Fruit fly (Drosophila melanogaster) whole organism, embryonic: ENCODE data around the gene Irk1.

ENCODE experiments used
- Asciz ChIP-seq: fragments of 200-800 bp; sonication (Bioruptor generic); optimal IDR thresholded peaks from 2 replicates; lab custom pipeline; 2017; ENCODE audit warnings: missing biosample characterization, mild to moderate bottlenecking, missing genetic modification characterization, missing genetic modification reagents
- B-H2 ChIP-seq: fragments of 200-800 bp; sonication (Bioruptor generic); optimal IDR thresholded peaks from 2 replicates; lab custom pipeline; 2018; ENCODE audit warnings: missing biosample characterization, mild to moderate bottlenecking, missing genetic modification characterization
- Bdp1 ChIP-seq: fragments of 200-800 bp; sonication (Bioruptor generic); optimal IDR thresholded peaks from 3 replicates; lab custom pipeline; 2016; ENCODE audit warnings: missing biosample characterization, missing genetic modification characterization
- CG10209 ChIP-seq: fragments of 200-800 bp; sonication (Bioruptor generic); optimal IDR thresholded peaks from 3 replicates; lab custom pipeline; 2017; ENCODE audit warnings: missing biosample characterization, mild to moderate bottlenecking, missing genetic modification characterization, missing genetic modification reagents
- CG10366 ChIP-seq: fragments of 200-800 bp; sonication (Bioruptor generic); IDR thresholded peaks from 2 replicates; pipeline ENCODE4 v1.3.6; 2022; ENCODE audit warnings: missing biosample characterization, missing genetic modification characterization
- CG11560 ChIP-seq: fragments of 200-800 bp; sonication (Bioruptor generic); IDR thresholded peaks from 3 replicates; pipeline ENCODE4 v1.3.6; 2022; ENCODE audit warnings: missing biosample characterization, missing genetic modification characterization
- CG11723 ChIP-seq: fragments of 200-800 bp; sonication (Bioruptor generic); optimal IDR thresholded peaks from 2 replicates; lab custom pipeline; 2017; ENCODE audit warnings: missing biosample characterization, mild to moderate bottlenecking, missing genetic modification characterization
- CG14050 ChIP-seq: fragments of 200-800 bp; sonication (Bioruptor generic); IDR thresholded peaks from 3 replicates; pipeline ENCODE4 v1.3.6; 2022; ENCODE audit warnings: missing biosample characterization, missing genetic modification characterization
- CG15601 ChIP-seq: fragments of 200-800 bp; sonication (Bioruptor generic); optimal IDR thresholded peaks from 3 replicates; lab custom pipeline; 2019; ENCODE audit warnings: missing biosample characterization, mild to moderate bottlenecking, missing genetic modification characterization, moderate library complexity
- CG15696 ChIP-seq: fragments of 200-800 bp; sonication (Bioruptor generic); optimal IDR thresholded peaks from 2 replicates; lab custom pipeline; 2019; ENCODE audit warnings: missing biosample characterization, mild to moderate bottlenecking, missing genetic modification characterization, moderate library complexity
- CG17568 ChIP-seq: fragments of 200-800 bp; sonication (Bioruptor generic); optimal IDR thresholded peaks from 2 replicates; lab custom pipeline; 2018; ENCODE audit warnings: missing biosample characterization, mild to moderate bottlenecking, missing genetic modification characterization, moderate library complexity
- CG1832 ChIP-seq: fragments of 200-800 bp; sonication (Bioruptor generic); optimal IDR thresholded peaks from 2 replicates; lab custom pipeline; 2017; ENCODE audit warnings: missing biosample characterization, mild to moderate bottlenecking, missing genetic modification characterization, inconsistent platforms
- CG30431 ChIP-seq: fragments of 200-800 bp; sonication (Bioruptor generic); optimal IDR thresholded peaks from 2 replicates; lab custom pipeline; 2017; ENCODE audit warnings: missing biosample characterization, missing genetic modification characterization
- CG31224 ChIP-seq: fragments of 200-800 bp; sonication (Bioruptor generic); IDR thresholded peaks from 2 replicates; pipeline ENCODE4 v1.3.6; 2022; ENCODE audit warnings: missing biosample characterization, missing genetic modification characterization
- CG4707 ChIP-seq: fragments of 200-800 bp; sonication (Bioruptor generic); optimal IDR thresholded peaks from 2 replicates; lab custom pipeline; 2018; ENCODE audit warnings: missing biosample characterization, mild to moderate bottlenecking, missing genetic modification characterization, moderate library complexity
- CG5953 ChIP-seq: fragments of 200-800 bp; sonication (Bioruptor generic); IDR thresholded peaks from 2 replicates; pipeline ENCODE4 v1.3.6; 2022; ENCODE audit warnings: missing biosample characterization, missing genetic modification characterization
- CG7372 ChIP-seq: fragments of 200-800 bp; sonication (Bioruptor generic); IDR thresholded peaks from 2 replicates; pipeline ENCODE4 v1.3.6; 2022; ENCODE audit warnings: missing biosample characterization, missing genetic modification characterization
- Deaf1 ChIP-seq: fragments of 200-800 bp; optimal IDR thresholded peaks from 3 replicates; lab custom pipeline; 2019; ENCODE audit warnings: missing biosample characterization, mild to moderate bottlenecking, missing genetic modification characterization, moderate library complexity
- HLH3B ChIP-seq: fragments of 200-800 bp; sonication (Bioruptor generic); IDR thresholded peaks from 2 replicates; pipeline ENCODE4 v1.3.6; 2022; ENCODE audit warnings: missing biosample characterization, missing genetic modification characterization
- HLHmδ ChIP-seq: fragments of 200-800 bp; sonication (Bioruptor generic); optimal IDR thresholded peaks from 2 replicates; lab custom pipeline; 2018; ENCODE audit warnings: missing biosample characterization, mild to moderate bottlenecking, missing genetic modification characterization, moderate library complexity
- Hr51 ChIP-seq, 2 experiments: fragments of 200-800 bp; sonication (Bioruptor generic); optimal IDR thresholded peaks; 2 replicates in 1 of 2; 3 replicates in 1 of 2; lab custom pipeline; 2016 to 2018; ENCODE audit warnings: missing biosample characterization in 2 of 2, missing genetic modification characterization in 2 of 2, mild to moderate bottlenecking in 1 of 2, moderate library complexity in 1 of 2
- Lim3 ChIP-seq: fragments of 200-800 bp; sonication (Bioruptor generic); IDR thresholded peaks from 2 replicates; pipeline ENCODE4 v1.3.6; 2022; ENCODE audit warnings: missing biosample characterization, missing genetic modification characterization
- Nf-YC ChIP-seq: fragments of 200-800 bp; optimal IDR thresholded peaks from 3 replicates; lab custom pipeline; 2019; ENCODE audit warnings: missing biosample characterization, mild to moderate bottlenecking, missing genetic modification characterization, moderate library complexity
- Side ChIP-seq: fragments of 200-800 bp; sonication (Bioruptor generic); optimal IDR thresholded peaks from 2 replicates; lab custom pipeline; 2016; ENCODE audit warnings: missing biosample characterization, missing genetic modification characterization
- TFAM ChIP-seq: fragments of 200-800 bp; sonication (Bioruptor generic); optimal IDR thresholded peaks from 2 replicates; lab custom pipeline; 2017; ENCODE audit warnings: missing biosample characterization, missing genetic modification characterization, inconsistent platforms
- Trl ChIP-seq, 3 experiments: fragments of >200 bp in 2 of 3; fragments of 200-800 bp in 1 of 3; sonication (Bioruptor generic) in 1 of 3; optimal IDR thresholded peaks; 2 replicates in 1 of 3; 3 replicates in 2 of 3; lab custom pipeline; 2016 to 2017; ENCODE audit warnings: missing biosample characterization in 1 of 3, missing genetic modification characterization in 1 of 3
- Xbp1 ChIP-seq: fragments of 200-800 bp; sonication (Bioruptor generic); optimal IDR thresholded peaks from 3 replicates; lab custom pipeline; 2016; ENCODE audit warnings: missing biosample characterization, mild to moderate bottlenecking, missing genetic modification characterization
- bigmax ChIP-seq: fragments of 200-800 bp; sonication (Bioruptor generic); optimal IDR thresholded peaks from 2 replicates; lab custom pipeline; 2018; ENCODE audit warnings: missing biosample characterization, mild to moderate bottlenecking, missing genetic modification characterization
- cas ChIP-seq: fragments of 200-800 bp; sonication (Bioruptor generic); IDR thresholded peaks from 2 replicates; pipeline ENCODE4 v1.3.6; 2022; ENCODE audit warnings: missing biosample characterization, missing genetic modification characterization
- caup ChIP-seq: fragments of 200-800 bp; sonication (Bioruptor generic); optimal IDR thresholded peaks from 3 replicates; lab custom pipeline; 2017; ENCODE audit warnings: missing biosample characterization, mild to moderate bottlenecking, missing genetic modification characterization, moderate library complexity; ENCODE audit not compliant: severe bottlenecking
- da ChIP-seq: fragments of 200-800 bp; sonication (Bioruptor generic); optimal IDR thresholded peaks from 2 replicates; lab custom pipeline; 2016; ENCODE audit warnings: missing biosample characterization, missing genetic modification characterization
- dati ChIP-seq: fragments of 200-800 bp; sonication (Bioruptor generic); IDR thresholded peaks from 2 replicates; pipeline ENCODE4 v1.3.6; 2022; ENCODE audit warnings: missing biosample characterization, missing genetic modification characterization
- dmrt99B ChIP-seq: fragments of 200-800 bp; sonication (Bioruptor generic); optimal IDR thresholded peaks from 2 replicates; lab custom pipeline; 2018; ENCODE audit warnings: missing biosample characterization, mild to moderate bottlenecking, missing genetic modification characterization, moderate library complexity
- esg ChIP-seq: fragments of 200-800 bp; sonication (Bioruptor generic); conservative IDR thresholded peaks from 2 replicates; pipeline ENCODE4 v1.3.6; 2022; ENCODE audit warnings: missing biosample characterization, missing genetic modification characterization
- fd102C ChIP-seq: fragments of 200-800 bp; sonication (Bioruptor generic); optimal IDR thresholded peaks from 2 replicates; lab custom pipeline; 2018; ENCODE audit warnings: missing biosample characterization, mild to moderate bottlenecking, missing genetic modification characterization, moderate library complexity
- fd96Cb ChIP-seq: fragments of 200-800 bp; sonication (Bioruptor generic); optimal IDR thresholded peaks from 2 replicates; lab custom pipeline; 2018; ENCODE audit warnings: missing biosample characterization, mild to moderate bottlenecking, missing genetic modification characterization, moderate library complexity
- grau ChIP-seq: fragments of 200-800 bp; optimal IDR thresholded peaks from 3 replicates; lab custom pipeline; 2019; ENCODE audit warnings: missing biosample characterization, mild to moderate bottlenecking, missing genetic modification characterization, moderate library complexity
- gsb-n ChIP-seq: fragments of 200-800 bp; sonication (Bioruptor generic); optimal IDR thresholded peaks from 3 replicates; lab custom pipeline; 2018; ENCODE audit warnings: missing biosample characterization, mild to moderate bottlenecking, missing genetic modification characterization
- nau ChIP-seq: fragments of 200-800 bp; sonication (Bioruptor generic); optimal IDR thresholded peaks from 3 replicates; lab custom pipeline; 2017; ENCODE audit warnings: missing biosample characterization, mild to moderate bottlenecking, missing genetic modification characterization, missing genetic modification reagents
- pan ChIP-seq, 4 experiments: fragments of >200 bp in 3 of 4; fragments of 200-800 bp in 1 of 4; sonication (Bioruptor generic) in 1 of 4; optimal IDR thresholded peaks in 3 of 4; IDR thresholded peaks in 1 of 4; 2 replicates each; pipeline versions ENCODE4 v1.3.6 to Lab custom; 2017 to 2022; ENCODE audit warnings: missing biosample characterization in 2 of 4, missing genetic modification characterization in 2 of 4, mixed read lengths in 1 of 4
- pfk ChIP-seq: fragments of 200-800 bp; sonication (Bioruptor generic); optimal IDR thresholded peaks from 2 replicates; lab custom pipeline; 2018; ENCODE audit warnings: missing biosample characterization, mild to moderate bottlenecking, missing genetic modification characterization, moderate library complexity
- rib ChIP-seq: fragments of 200-800 bp; sonication (Bioruptor generic); IDR thresholded peaks from 2 replicates; pipeline ENCODE4 v1.3.6; 2022; ENCODE audit warnings: missing biosample characterization, missing genetic modification characterization
- schlank ChIP-seq: fragments of 200-800 bp; sonication (Bioruptor generic); optimal IDR thresholded peaks from 2 replicates; lab custom pipeline; 2018; ENCODE audit warnings: missing biosample characterization, mild to moderate bottlenecking, missing genetic modification characterization
- sima ChIP-seq: fragments of 200-800 bp; sonication (Bioruptor generic); optimal IDR thresholded peaks from 2 replicates; lab custom pipeline; 2016; ENCODE audit warnings: missing biosample characterization, missing genetic modification characterization
- sisA ChIP-seq: fragments of 200-800 bp; sonication (Bioruptor generic); IDR thresholded peaks from 2 replicates; pipeline ENCODE4 v1.3.6; 2022; ENCODE audit warnings: missing biosample characterization, missing genetic modification characterization
- trem ChIP-seq: fragments of 200-800 bp; optimal IDR thresholded peaks from 3 replicates; lab custom pipeline; 2019; ENCODE audit warnings: missing biosample characterization, mild to moderate bottlenecking, missing genetic modification characterization, moderate library complexity
- ttk ChIP-seq: fragments of 200-800 bp; sonication (Bioruptor generic); IDR thresholded peaks from 2 replicates; pipeline ENCODE4 v2.1.2; 2022; ENCODE audit warnings: missing biosample characterization, missing genetic modification characterization
- z ChIP-seq: fragments of 200-800 bp; sonication (Bioruptor generic); IDR thresholded peaks from 3 replicates; pipeline ENCODE4 v1.3.6; 2022; ENCODE audit warnings: missing biosample characterization, missing genetic modification characterization

The Irk1 gene

dm6 chr3R:23175376-23175775, 7.3 kb downstream of the Irk1 start (continued):
- no peak for TF ChIP-seq HLHmδ (GFP tag; lab: Kevin White, UChicago)
- peak; percentile 22 for TF ChIP-seq fd102C (GFP tag; lab: Kevin White, UChicago)
- TF ChIP-seq Hr51 (GFP tag; optimal IDR thresholded peaks at IDR 0.05; lab: Kevin White, UChicago): peak; percentile 63 to 95
- peak; percentile 88 for TF ChIP-seq trem
- peak; percentile 50 for TF ChIP-seq Nf-YC (tag; lab: Kevin White, UChicago)
- TF ChIP-seq caup (GFP tag; lab: Kevin White, UChicago): peak; percentile 30
- TF ChIP-seq Deaf1 (tag; lab: Kevin White, UChicago): peak; percentile 67
- peak; percentile 57 to 77 for TF ChIP-seq Trl (optimal IDR thresholded peaks at IDR 0.05; lab: Kevin White, UChicago)
- TF ChIP-seq Trl (GFP tag; optimal IDR thresholded peaks at IDR 0.05; lab: Kevin White, UChicago): peak; percentile 88
- peak; percentile 83 for TF ChIP-seq dati (GFP tag; lab: Robert Waterston, UW)
- TF ChIP-seq CG15601 (tag; lab: Kevin White, UChicago): peak; percentile 91
- TF ChIP-seq gsb-n (tag; lab: Kevin White, UChicago): peak; percentile 93
- peak; percentile 82 for TF ChIP-seq CG4707 (GFP tag; lab: Kevin White, UChicago)
- peak; percentile 70 for TF ChIP-seq CG30431 (GFP tag; lab: Kevin White, UChicago)
- TF ChIP-seq CG31224 (GFP tag; lab: Robert Waterston, UW): peak; percentile 37; the same call in 1 of the 2 replicates
- TF ChIP-seq CG7372: peak; percentile 76
- TF ChIP-seq pan (optimal IDR thresholded peaks at IDR 0.05; lab: Kevin White, UChicago): no peak
- peak in 1 of 2 experiments; percentile 93 for TF ChIP-seq pan (GFP tag; optimal IDR thresholded peaks at IDR 0.05 in 1 of 2, IDR thresholded peaks at IDR 0.05 in 1 of 2)
- TF ChIP-seq CG17568 (GFP tag; lab: Kevin White, UChicago): peak; percentile 79
- TF ChIP-seq esg (GFP tag; lab: Robert Waterston, UW): peak; percentile 84
- peak; percentile 79 for TF ChIP-seq CG5953
- peak; percentile 50 for TF ChIP-seq da (GFP tag; lab: Kevin White, UChicago)
- peak; percentile 96 for TF ChIP-seq dmrt99B
- no peak for TF ChIP-seq B-H2 (GFP tag; lab: Kevin White, UChicago)
- peak; percentile 89 for TF ChIP-seq CG10209
- TF ChIP-seq Xbp1 (GFP tag; lab: Kevin White, UChicago): peak; percentile 92
- no peak; the same call in 2 of the 3 replicates for TF ChIP-seq z
- peak; percentile 71 for TF ChIP-seq Bdp1 (GFP tag; lab: Kevin White, UChicago)
- TF ChIP-seq sisA (GFP tag; lab: Robert Waterston, UW): peak; percentile 92
- TF ChIP-seq CG1832 (GFP tag; lab: Kevin White, UChicago): peak; percentile 50
- TF ChIP-seq nau: peak; percentile 87
- TF ChIP-seq TFAM (GFP tag; lab: Kevin White, UChicago): peak; percentile 61
- TF ChIP-seq fd96Cb (tag; lab: Kevin White, UChicago): peak; percentile 93
- TF ChIP-seq schlank (tag; lab: Kevin White, UChicago): no peak
- TF ChIP-seq CG11560 (tag; lab: Robert Waterston, UW): peak; percentile 73; the same call in 2 of the 3 replicates
- peak; percentile 90 for TF ChIP-seq grau
- peak; percentile 86 for TF ChIP-seq Side (GFP tag; lab: Kevin White, UChicago)
- peak; percentile 90 for TF ChIP-seq Asciz
- peak; percentile 73 for TF ChIP-seq Lim3 (GFP tag; lab: Robert Waterston, UW)
- no peak for TF ChIP-seq bigmax (GFP tag; lab: Kevin White, UChicago)
- peak; percentile 93 for TF ChIP-seq ttk
- peak; percentile 85 for TF ChIP-seq CG15696
- TF ChIP-seq HLH3B (GFP tag; lab: Robert Waterston, UW): peak; percentile 94
- peak; percentile 71 for TF ChIP-seq sima (GFP tag; lab: Kevin White, UChicago)
- TF ChIP-seq CG14050 (GFP tag; lab: Robert Waterston, UW): peak; percentile 85
- TF ChIP-seq cas (GFP tag; lab: Robert Waterston, UW): no peak
- TF ChIP-seq pfk (GFP tag; lab: Kevin White, UChicago): no peak
- TF ChIP-seq CG11723 (GFP tag; lab: Kevin White, UChicago): peak; percentile 66
- peak; percentile 92 for TF ChIP-seq CG10366 (GFP tag; lab: Robert Waterston, UW)
- peak; percentile 66; the same call in 1 of the 2 replicates for TF ChIP-seq rib (GFP tag; lab: Robert Waterston, UW)
